Fruit fly (Drosophila melanogaster): Measurements from ENCODE around the gene Kebab.

Gene Kebab

DNA sequence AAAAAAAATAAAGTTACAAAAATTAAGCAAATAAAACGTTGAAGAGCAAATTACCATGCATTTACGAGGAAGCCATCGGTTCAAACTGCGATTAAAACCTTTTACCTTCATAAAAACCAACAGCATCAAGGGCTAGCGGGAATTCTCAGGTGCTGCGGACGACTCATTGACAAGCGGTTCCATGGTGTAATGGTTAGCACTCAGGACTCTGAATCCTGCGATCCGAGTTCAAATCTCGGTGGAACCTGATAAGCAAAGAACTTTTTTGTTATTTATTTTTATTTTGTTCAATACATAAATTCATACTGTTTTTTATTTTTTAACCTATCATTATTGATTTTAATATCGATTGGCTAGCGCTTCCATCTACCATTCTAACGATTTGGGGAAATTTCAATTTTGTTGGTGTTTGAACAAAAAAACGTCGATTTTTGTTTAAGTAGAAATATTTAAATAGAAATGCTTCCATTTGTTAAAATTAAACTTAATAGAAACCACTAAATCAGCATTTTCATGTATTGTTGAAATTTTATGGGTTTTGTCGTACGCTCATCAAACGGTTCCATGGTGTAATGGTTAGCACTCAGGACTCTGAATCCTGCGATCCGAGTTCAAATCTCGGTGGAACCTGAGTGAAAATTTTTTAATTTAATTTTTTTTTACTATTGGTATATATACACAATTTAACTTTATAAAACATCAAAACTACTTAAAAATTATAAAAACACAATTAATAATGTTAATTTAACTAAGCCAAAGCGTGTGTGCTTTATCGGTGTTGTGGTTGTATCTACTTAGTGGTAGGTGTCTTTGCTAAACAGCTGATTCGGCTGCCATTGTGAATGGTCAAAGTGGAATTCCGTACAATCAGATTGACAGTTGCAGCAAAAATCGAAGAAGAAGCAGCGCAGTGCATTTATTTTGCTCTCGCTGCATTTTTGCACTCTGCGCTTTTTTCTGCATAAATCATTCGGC, 36.0 kb upstream of the Kebab start, which contains the start of gene CG4238 (continued):
- peak; percentile 68 for TF ChIP-seq Scr (GFP tag; IDR thresholded peaks at IDR 0.05; ENCODE audit: partially characterized antibody)
- no peak for TF ChIP-seq CrebB (tag; optimal IDR thresholded peaks at IDR 0.05)
- no peak for TF ChIP-seq CG18764 (GFP tag; optimal IDR thresholded peaks at IDR 0.05)
- TF ChIP-seq tgo (GFP tag; IDR thresholded peaks at IDR 0.05), result no peak
- TF ChIP-seq Aef1 (GFP tag; IDR thresholded peaks at IDR 0.05), result no peak
- no peak for TF ChIP-seq jumu (GFP tag; optimal IDR thresholded peaks at IDR 0.05)
- TF ChIP-seq CG34376 (GFP tag; optimal IDR thresholded peaks at IDR 0.05), result no peak
- TF ChIP-seq crol (GFP tag; IDR thresholded peaks at IDR 0.05), result no peak
- TF ChIP-seq maf-S (GFP tag; optimal IDR thresholded peaks at IDR 0.05), result no peak
- no peak for TF ChIP-seq CG33557 (GFP tag; optimal IDR thresholded peaks at IDR 0.05)
- TF ChIP-seq CG7987 (GFP tag; optimal IDR thresholded peaks at IDR 0.05), result no peak
- no peak for TF ChIP-seq croc (GFP tag; conservative IDR thresholded peaks at IDR 0.05)

DNA sequence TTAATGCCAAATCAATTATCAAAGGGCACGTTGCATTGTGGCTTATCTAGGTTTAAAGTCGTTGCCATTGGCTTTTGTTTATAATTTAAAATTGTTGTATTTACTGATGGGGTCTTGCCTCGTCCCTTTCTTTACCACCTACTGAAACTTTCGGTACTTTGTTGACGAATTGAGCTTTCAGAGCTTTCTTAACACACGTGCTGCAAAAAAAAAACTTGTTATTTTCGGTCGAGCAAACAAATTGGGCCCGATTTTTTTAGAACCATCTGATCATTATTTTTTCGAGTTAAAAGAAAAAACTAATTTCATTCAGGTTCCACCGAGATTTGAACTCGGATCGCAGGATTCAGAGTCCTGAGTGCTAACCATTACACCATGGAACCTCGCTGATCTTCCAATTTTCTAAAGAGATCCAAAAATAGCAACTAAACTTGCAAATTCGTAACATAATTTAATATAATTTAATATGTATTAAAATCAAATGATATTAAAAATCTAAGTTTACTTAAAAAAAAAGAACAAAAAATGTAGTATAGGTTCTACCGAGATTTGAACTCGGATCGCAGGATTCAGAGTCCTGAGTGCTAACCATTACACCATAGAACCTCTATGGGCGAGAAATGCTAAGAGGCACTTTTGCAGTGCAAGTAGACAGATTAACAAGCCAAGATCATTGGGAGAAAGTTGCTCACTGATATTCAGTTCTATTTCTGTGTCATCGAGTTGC, 34.8 kb upstream of the Kebab start:
- TF ChIP-seq CG10267 (tag; optimal IDR thresholded peaks at IDR 0.05) (peak; percentile 2), Optix (GFP tag; IDR thresholded peaks at IDR 0.05) (no peak), Vsx1 (GFP tag; optimal IDR thresholded peaks at IDR 0.05) (no peak), D19B (GFP tag; optimal IDR thresholded peaks at IDR 0.05) (no peak), zfh2 (GFP tag; optimal IDR thresholded peaks at IDR 0.05) (no peak), CG42726 (GFP tag; IDR thresholded peaks at IDR 0.05; ENCODE audit: partially characterized antibody) (peak; percentile 92), pan (optimal IDR thresholded peaks at IDR 0.05) (no peak), pan (GFP tag; optimal IDR thresholded peaks at IDR 0.05 in 1 of 2, IDR thresholded peaks at IDR 0.05 in 1 of 2) (no peak), Opbp (GFP tag; IDR thresholded peaks at IDR 0.05; ENCODE audit: partially characterized antibody) (peak; percentile 85; the same call in 2 of the 3 replicates), Mrtf (GFP tag; IDR thresholded peaks at IDR 0.05) (no peak), Dref (GFP tag; IDR thresholded peaks at IDR 0.05) (no peak), maf-S (GFP tag; optimal IDR thresholded peaks at IDR 0.05) (no peak), pzg (GFP tag; optimal IDR thresholded peaks at IDR 0.05) (no peak), E2f1 (GFP tag; IDR thresholded peaks at IDR 0.05) (no peak), CG11504 (tag; optimal IDR thresholded peaks at IDR 0.05) (peak; percentile 13), sens (GFP tag) (peak; percentile 53), dpn (GFP tag; optimal IDR thresholded peaks at IDR 0.05) (no peak), CG5180 (GFP tag; optimal IDR thresholded peaks at IDR 0.05) (no peak), sug (tag; optimal IDR thresholded peaks at IDR 0.05) (no peak), Dip2 (GFP tag; IDR thresholded peaks at IDR 0.05) (no peak), Bgb (GFP tag; IDR thresholded peaks at IDR 0.05; ENCODE audit: partially characterized antibody) (peak; percentile 73; the same call in 1 of the 2 replicates), Blimp-1 (GFP tag; optimal IDR thresholded peaks at IDR 0.05) (peak; percentile 27), CG3838 (GFP tag; optimal IDR thresholded peaks at IDR 0.05) (no peak), pb (GFP tag; optimal IDR thresholded peaks at IDR 0.05) (no peak), tll (GFP tag; optimal IDR thresholded peaks at IDR 0.05) (no peak), CkIIα-i1 (GFP tag; IDR thresholded peaks at IDR 0.05) (no peak), Mad (GFP tag; optimal IDR thresholded peaks at IDR 0.05) (no peak), CG11695 (GFP tag; IDR thresholded peaks at IDR 0.05) (no peak), CG7372 (GFP tag; IDR thresholded peaks at IDR 0.05) (no peak), CG13287 (GFP tag; IDR thresholded peaks at IDR 0.05; ENCODE audit: partially characterized antibody) (peak; percentile 9; the same call in 1 of the 2 replicates), slou (GFP tag; optimal IDR thresholded peaks at IDR 0.05) (no peak), CG4854 (GFP tag; optimal IDR thresholded peaks at IDR 0.05) (no peak), br (optimal IDR thresholded peaks at IDR 0.05) (no peak), Rfx (GFP tag; IDR thresholded peaks at IDR 0.05) (no peak), jing (GFP tag; optimal IDR thresholded peaks at IDR 0.05) (no peak), BtbVII (GFP tag; optimal IDR thresholded peaks at IDR 0.05) (no peak)

Data from whole organism, embryonic.